Worm (Caenorhabditis elegans) whole organism, young adult: Measurements from ENCODE around the gene atx-3.

ENCODE experiments used
- B0261.1 ChIP-seq: sonication (generic microtip); optimal IDR thresholded peaks from 2 replicates; lab custom pipeline; 2016; ENCODE audit warnings: mild to moderate bottlenecking, missing genetic modification characterization, moderate library complexity, missing compliant biosample characterization
- B0336.3 ChIP-seq: fragments of 200-800 bp; sonication (Bioruptor generic); IDR thresholded peaks from 2 replicates; pipeline ENCODE4 v1.3.6; 2022; ENCODE audit warnings: missing genetic modification characterization, missing compliant biosample characterization
- C06A6.2 ChIP-seq: fragments of 200-800 bp; sonication (Bioruptor generic); conservative IDR thresholded peaks from 2 replicates; pipeline ENCODE4 v1.3.6; 2022; ENCODE audit warnings: missing genetic modification characterization, missing compliant biosample characterization
- F23B12.7 ChIP-seq: sonication (generic microtip); optimal IDR thresholded peaks from 2 replicates; lab custom pipeline; 2017; ENCODE audit warnings: missing genetic modification characterization, mild to moderate bottlenecking, missing compliant biosample characterization, antibody characterized with exemption, moderate library complexity; ENCODE audit not compliant: insufficient read depth
- F52B5.7 ChIP-seq: sonication (generic microtip); optimal IDR thresholded peaks from 2 replicates; lab custom pipeline; 2016; ENCODE audit warnings: mild to moderate bottlenecking, missing genetic modification characterization, missing compliant biosample characterization
- K11D2.4 ChIP-seq: fragments of 200-800 bp; sonication (Bioruptor generic); IDR thresholded peaks from 2 replicates; pipeline ENCODE4 v1.3.6; 2022; ENCODE audit warnings: missing genetic modification reagents, missing genetic modification characterization, missing compliant biosample characterization
- T26A5.8 ChIP-seq: sonication (generic microtip); optimal IDR thresholded peaks from 2 replicates; lab custom pipeline; 2016; ENCODE audit warnings: missing genetic modification characterization, missing compliant biosample characterization
- Y56A3A.18 ChIP-seq: fragments of 200-800 bp; sonication (Bioruptor generic); IDR thresholded peaks from 2 replicates; pipeline ENCODE4 v1.3.6; 2022; ENCODE audit warnings: missing genetic modification reagents, missing genetic modification characterization, missing compliant biosample characterization
- Y67H2A.10 ChIP-seq: fragments of 200-800 bp; sonication (Bioruptor generic); conservative IDR thresholded peaks from 2 replicates; pipeline ENCODE4 v1.3.6; 2022; ENCODE audit warnings: missing genetic modification reagents, missing genetic modification characterization, missing compliant biosample characterization
- akir-1 ChIP-seq: fragments of 200-800 bp; sonication (Bioruptor generic); optimal IDR thresholded peaks from 2 replicates; lab custom pipeline; 2018; ENCODE audit warnings: mild to moderate bottlenecking, missing genetic modification characterization, moderate library complexity, missing compliant biosample characterization
- aptf-2 ChIP-seq: fragments of 200-800 bp; sonication (Bioruptor generic); conservative IDR thresholded peaks from 2 replicates; pipeline ENCODE4 v1.3.6; 2022; ENCODE audit warnings: missing genetic modification reagents, missing genetic modification characterization, missing compliant biosample characterization
- athp-1 ChIP-seq: sonication (generic microtip); optimal IDR thresholded peaks from 2 replicates; lab custom pipeline; 2017; ENCODE audit warnings: mild to moderate bottlenecking, missing genetic modification characterization, missing compliant biosample characterization
- attf-6 ChIP-seq: fragments of 200-800 bp; sonication (Bioruptor generic); IDR thresholded peaks from 2 replicates; pipeline ENCODE4 v1.3.6; 2022; ENCODE audit warnings: missing genetic modification reagents, missing genetic modification characterization, missing compliant biosample characterization
- ceh-58 ChIP-seq: fragments of 200-800 bp; sonication (Bioruptor generic); IDR thresholded peaks from 2 replicates; pipeline ENCODE4 v1.3.6; 2022; ENCODE audit warnings: missing genetic modification characterization, missing compliant biosample characterization
- ceh-79 ChIP-seq: sonication (generic microtip); optimal IDR thresholded peaks from 2 replicates; lab custom pipeline; 2017; ENCODE audit warnings: mild to moderate bottlenecking, missing genetic modification characterization, missing compliant biosample characterization
- chd-7 ChIP-seq: sonication (generic microtip); optimal IDR thresholded peaks from 2 replicates; lab custom pipeline; 2016; ENCODE audit warnings: mild to moderate bottlenecking, missing genetic modification characterization, moderate library complexity, missing compliant biosample characterization
- efl-1 ChIP-seq: fragments of 150-350 bp; optimal IDR thresholded peaks from 2 replicates; lab custom pipeline; 2014; ENCODE audit warnings: missing biosample characterization, missing genetic modification reagents, missing genetic modification characterization
- hlh-26 ChIP-seq: fragments of 200-800 bp; sonication (Bioruptor generic); conservative IDR thresholded peaks from 2 replicates; pipeline ENCODE4 v1.3.6; 2022; ENCODE audit warnings: missing genetic modification reagents, missing genetic modification characterization, missing compliant biosample characterization
- hsf-1 ChIP-seq: fragments of 200-800 bp; sonication (Bioruptor generic); IDR thresholded peaks from 2 replicates; pipeline ENCODE4 v1.3.6; 2022; ENCODE audit warnings: missing genetic modification reagents, missing genetic modification characterization, missing compliant biosample characterization
- lag-1 ChIP-seq: fragments of 200-800 bp; sonication (Bioruptor generic); IDR thresholded peaks from 2 replicates; pipeline ENCODE4 v1.3.6; 2022; ENCODE audit warnings: missing genetic modification reagents, missing genetic modification characterization, missing compliant biosample characterization
- let-526 ChIP-seq: fragments of 200-800 bp; sonication (Bioruptor generic); IDR thresholded peaks from 2 replicates; pipeline ENCODE4 v1.3.6; 2022; ENCODE audit warnings: missing genetic modification reagents, missing genetic modification characterization, missing compliant biosample characterization
- lin-26 ChIP-seq: fragments of 200-800 bp; sonication (Bioruptor generic); IDR thresholded peaks from 2 replicates; pipeline ENCODE4 v1.3.6; 2022; ENCODE audit warnings: missing genetic modification reagents, missing genetic modification characterization, missing compliant biosample characterization
- lin-35 ChIP-seq, 3 experiments: fragments of 150-350 bp in 2 of 3; sonication (generic microtip) in 1 of 3; optimal IDR thresholded peaks; 2 replicates each; lab custom pipeline; 2014 to 2018; ENCODE audit warnings: missing biosample characterization in 3 of 3, missing genetic modification characterization in 3 of 3, missing genetic modification reagents in 3 of 3
- madf-10 ChIP-seq: sonication (generic microtip); optimal IDR thresholded peaks from 2 replicates; lab custom pipeline; 2016; ENCODE audit warnings: mild to moderate bottlenecking, missing genetic modification characterization, missing compliant biosample characterization
- madf-6 ChIP-seq: fragments of 200-800 bp; sonication (Bioruptor generic); IDR thresholded peaks from 2 replicates; pipeline ENCODE4 v1.3.6; 2022; ENCODE audit warnings: missing genetic modification reagents, missing genetic modification characterization, missing compliant biosample characterization
- madf-8 ChIP-seq: fragments of 200-800 bp; sonication (Bioruptor generic); conservative IDR thresholded peaks from 2 replicates; pipeline ENCODE4 v1.3.6; 2022; ENCODE audit warnings: missing genetic modification reagents, missing genetic modification characterization, missing compliant biosample characterization
- mxl-1 ChIP-seq: sonication (generic microtip); optimal IDR thresholded peaks from 2 replicates; lab custom pipeline; 2016; ENCODE audit warnings: missing genetic modification characterization, missing compliant biosample characterization
- nhr-80 ChIP-seq: sonication (generic microtip); optimal IDR thresholded peaks from 2 replicates; lab custom pipeline; 2016; ENCODE audit warnings: missing genetic modification characterization, missing compliant biosample characterization
- nhr-90 ChIP-seq: sonication (generic microtip); optimal IDR thresholded peaks from 2 replicates; lab custom pipeline; 2016; ENCODE audit warnings: missing genotype, mild to moderate bottlenecking, missing genetic modification characterization, missing compliant biosample characterization
- pbrm-1 ChIP-seq: fragments of 200-800 bp; sonication (Bioruptor generic); IDR thresholded peaks from 2 replicates; pipeline ENCODE4 v1.3.6; 2022; ENCODE audit warnings: missing genetic modification reagents, missing genetic modification characterization, missing compliant biosample characterization
- rcor-1 ChIP-seq: fragments of 200-800 bp; sonication (Bioruptor generic); IDR thresholded peaks from 2 replicates; pipeline ENCODE4 v1.3.6; 2022; ENCODE audit warnings: missing genetic modification reagents, missing genetic modification characterization, missing compliant biosample characterization
- rec-8 ChIP-seq, 2 experiments: sonication (generic microtip); optimal IDR thresholded peaks; 2 replicates each; lab custom pipeline; 2016; ENCODE audit warnings: mild to moderate bottlenecking in 2 of 2, missing genetic modification characterization in 2 of 2, missing genetic modification reagents in 2 of 2, missing genotype in 2 of 2, missing biosample characterization in 1 of 2, missing compliant biosample characterization in 1 of 2, moderate library complexity in 1 of 2
- repo-1 ChIP-seq: sonication (generic microtip); optimal IDR thresholded peaks from 2 replicates; lab custom pipeline; 2017; ENCODE audit warnings: mild to moderate bottlenecking, missing genetic modification characterization, missing compliant biosample characterization
- sea-2 ChIP-seq: fragments of 200-800 bp; sonication (Bioruptor generic); IDR thresholded peaks from 2 replicates; pipeline ENCODE4 v1.3.6; 2022; ENCODE audit warnings: missing genetic modification characterization, missing compliant biosample characterization
- tbp1 ChIP-seq: fragments of 200-800 bp; sonication (Bioruptor generic); optimal IDR thresholded peaks from 2 replicates; lab custom pipeline; 2018; ENCODE audit warnings: mild to moderate bottlenecking, missing genetic modification characterization, missing compliant biosample characterization
- tbx-9 ChIP-seq: sonication (generic microtip); optimal IDR thresholded peaks from 2 replicates; lab custom pipeline; 2016; ENCODE audit warnings: borderline replicate concordance, missing genetic modification characterization, inconsistent platforms, missing compliant biosample characterization
- tlf-1 ChIP-seq: fragments of 200-800 bp; sonication (Bioruptor generic); optimal IDR thresholded peaks from 2 replicates; lab custom pipeline; 2018; ENCODE audit warnings: mild to moderate bottlenecking, missing genetic modification characterization, missing compliant biosample characterization
- unc-130 ChIP-seq: sonication (generic microtip); optimal IDR thresholded peaks from 2 replicates; lab custom pipeline; 2016; ENCODE audit warnings: missing genetic modification reagents, missing genetic modification characterization, missing compliant biosample characterization
- unc-62 ChIP-seq: fragments of 150-350 bp; optimal IDR thresholded peaks from 2 replicates; lab custom pipeline; 2014; ENCODE audit warnings: missing biosample characterization, missing genetic modification reagents, missing genetic modification characterization
- xnd-1 ChIP-seq: sonication (generic microtip); optimal IDR thresholded peaks from 2 replicates; lab custom pipeline; 2016; ENCODE audit warnings: missing genotype, missing genetic modification reagents, missing genetic modification characterization, missing compliant biosample characterization
- zfh-2 ChIP-seq: fragments of 200-800 bp; sonication (Bioruptor generic); conservative IDR thresholded peaks from 2 replicates; pipeline ENCODE4 v1.3.6; 2022; ENCODE audit warnings: missing genetic modification reagents, missing genetic modification characterization, missing compliant biosample characterization
- zim-3 ChIP-seq: sonication (generic microtip); optimal IDR thresholded peaks from 2 replicates; lab custom pipeline; 2017; ENCODE audit warnings: mild to moderate bottlenecking, missing genetic modification characterization, moderate library complexity, missing compliant biosample characterization
- ztf-18 ChIP-seq: sonication (generic microtip); optimal IDR thresholded peaks from 2 replicates; lab custom pipeline; 2016; ENCODE audit warnings: missing genotype, mild to moderate bottlenecking, missing genetic modification characterization, missing compliant biosample characterization
- ztf-25 ChIP-seq: fragments of 200-800 bp; sonication (Bioruptor generic); IDR thresholded peaks from 2 replicates; pipeline ENCODE4 v1.3.6; 2022; ENCODE audit warnings: missing genetic modification reagents, missing genetic modification characterization, missing compliant biosample characterization
- ztf-3 ChIP-seq: fragments of 200-800 bp; sonication (Bioruptor generic); optimal IDR thresholded peaks from 2 replicates; lab custom pipeline; 2018; ENCODE audit warnings: mild to moderate bottlenecking, missing genetic modification characterization, missing compliant biosample characterization
- ztf-6 ChIP-seq: fragments of 200-800 bp; sonication (Bioruptor generic); IDR thresholded peaks from 2 replicates; pipeline ENCODE4 v1.3.6; 2022; ENCODE audit warnings: missing genetic modification reagents, missing genetic modification characterization, missing compliant biosample characterization

Gene atx-3

DNA sequence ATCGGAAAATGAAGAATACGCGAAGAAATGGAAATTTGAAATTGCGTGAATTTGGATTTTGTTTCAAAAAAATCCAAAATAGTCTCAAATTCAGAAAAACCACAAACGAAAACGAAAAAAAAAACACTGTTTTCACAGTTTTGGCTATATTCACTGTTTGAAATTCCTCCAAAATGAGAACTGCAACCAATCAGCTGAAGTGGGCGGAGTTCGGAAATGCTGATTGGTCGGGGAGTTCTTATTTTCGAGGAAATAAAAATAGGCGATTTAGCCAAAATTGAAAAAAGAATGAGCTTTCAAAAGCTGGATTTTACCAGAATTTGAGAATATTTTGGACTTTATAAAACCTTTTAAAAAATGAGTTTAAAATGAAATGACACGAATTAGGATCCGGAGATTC lies 32.3 kb downstream of the atx-3 start, which contains the start of gene glb-14:
Gene glb-14, minus strand, starts transcription at position 97 of the 400 bp plus-strand sequence.
- TF ChIP-seq attf-6 (GFP tag; lab: Robert Waterston, UW) (no peak), tbx-9 (tag; lab: Kevin White, UChicago) (no peak), F52B5.7 (no peak), rec-8 (tag; optimal IDR thresholded peaks at IDR 0.05; lab: Kevin White, UChicago) (no peak), ztf-6 (GFP tag; lab: Robert Waterston, UW) (no peak), ztf-3 (no peak), F23B12.7 (tag; lab: Kevin White, UChicago) (no peak), akir-1 (GFP tag; lab: Kevin White, UChicago) (no peak), unc-62 (GFP tag; lab: Kevin White, UChicago) (no peak), aptf-2 (GFP tag; lab: Robert Waterston, UW) (no peak), nhr-90 (tag; lab: Kevin White, UChicago) (no peak), mxl-1 (tag; lab: Kevin White, UChicago) (no peak), Y67H2A.10 (GFP tag; lab: Robert Waterston, UW) (no peak), athp-1 (tag; lab: Kevin White, UChicago) (no peak), B0261.1 (no peak), unc-130 (no peak), ceh-79 (tag; lab: Kevin White, UChicago) (no peak), madf-8 (GFP tag; lab: Robert Waterston, UW) (no peak), zim-3 (tag; lab: Kevin White, UChicago) (no peak), C06A6.2 (no peak)

DNA sequence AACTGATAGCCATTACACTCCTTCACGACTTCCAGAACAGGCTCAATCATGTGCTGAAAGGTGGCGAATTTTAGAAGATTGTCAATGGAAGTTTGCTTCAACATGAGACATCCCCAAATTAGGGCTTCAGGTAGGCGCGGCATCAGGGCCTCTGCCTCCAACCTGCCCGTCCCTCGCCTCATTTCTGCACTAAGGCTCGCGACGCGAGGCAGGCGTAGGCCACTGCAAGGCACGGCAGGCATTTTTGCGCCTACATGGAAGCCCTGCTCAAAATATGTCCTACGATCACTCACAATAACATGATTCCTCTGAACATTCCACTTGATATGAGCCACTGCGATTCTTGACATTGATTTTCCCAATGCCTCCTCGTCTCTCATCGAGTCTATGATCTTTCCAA lies 34.0 kb downstream of the atx-3 start:
- TF ChIP-seq zfh-2 (GFP tag; lab: Robert Waterston, UW) (peak; percentile 77), hlh-26 (GFP tag; lab: Robert Waterston, UW) (no peak)

DNA sequence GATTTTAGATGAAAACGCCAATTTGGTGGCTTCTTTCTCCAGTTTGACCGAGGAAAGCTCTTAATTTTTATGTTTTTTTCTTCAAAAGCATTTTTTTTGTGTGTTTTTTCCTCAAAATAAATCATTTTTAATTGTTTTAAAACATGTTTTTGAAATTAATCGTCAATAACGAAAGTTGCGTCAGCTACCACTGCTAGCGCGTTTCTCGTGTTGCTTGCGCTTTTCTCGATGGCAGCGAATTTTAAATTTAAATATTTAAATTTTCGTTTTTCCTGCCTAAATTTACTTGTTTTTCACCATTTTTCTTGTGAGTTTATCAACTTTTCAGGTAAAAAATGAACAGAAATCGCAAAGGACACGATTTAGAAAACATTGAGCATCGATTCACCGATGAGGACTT lies 39.3 kb downstream of the atx-3 start, which contains the start of gene prde-1:
Gene prde-1, plus strand, starts transcription at position 322 of the 400 bp plus-strand sequence.
- TF ChIP-seq efl-1 (GFP tag; lab: Kevin White, UChicago) (no peak), ceh-58 (GFP tag; lab: Robert Waterston, UW) (no peak), ztf-18 (tag; lab: Kevin White, UChicago) (peak; percentile 93), unc-130 (no peak), madf-6 (GFP tag; lab: Robert Waterston, UW) (peak; percentile 66), pbrm-1 (0 out of 2 replicates have a peak, but pooled peaks have one; percentile 13), athp-1 (tag; lab: Kevin White, UChicago) (no peak), lin-35 (GFP tag; optimal IDR thresholded peaks at IDR 0.05; lab: Kevin White, UChicago) (no peak), K11D2.4 (GFP tag; lab: Robert Waterston, UW) (no peak), nhr-80 (tag; lab: Kevin White, UChicago) (no peak), B0336.3 (GFP tag; lab: Robert Waterston, UW) (no peak), lin-26 (GFP tag; lab: Robert Waterston, UW) (no peak), T26A5.8 (tag; lab: Kevin White, UChicago) (no peak), repo-1 (tag; lab: Kevin White, UChicago) (no peak), nhr-90 (tag; lab: Kevin White, UChicago) (no peak), chd-7 (tag; lab: Kevin White, UChicago) (no peak), Y67H2A.10 (GFP tag; lab: Robert Waterston, UW) (no peak), rcor-1 (GFP tag; lab: Robert Waterston, UW) (0 out of 2 replicates have a peak, but pooled peaks have one; percentile 36), ztf-25 (no peak), xnd-1 (tag; lab: Kevin White, UChicago) (peak; percentile 43), lag-1 (no peak), sea-2 (GFP tag; lab: Robert Waterston, UW) (no peak), madf-10 (tag; lab: Kevin White, UChicago) (no peak), tlf-1 (no peak), zfh-2 (GFP tag; lab: Robert Waterston, UW) (no peak), hsf-1 (peak; percentile 41; the same call in 1 of the 2 replicates), Y56A3A.18 (GFP tag; lab: Robert Waterston, UW) (no peak), let-526 (no peak), madf-8 (GFP tag; lab: Robert Waterston, UW) (no peak; the same call in 1 of the 2 replicates), tbp1 (GFP tag; lab: Kevin White, UChicago) (peak; percentile 28)
